Worm (Caenorhabditis elegans): ENCODE measurements around the gene spp-13.

spp-13 gene

DNA sequence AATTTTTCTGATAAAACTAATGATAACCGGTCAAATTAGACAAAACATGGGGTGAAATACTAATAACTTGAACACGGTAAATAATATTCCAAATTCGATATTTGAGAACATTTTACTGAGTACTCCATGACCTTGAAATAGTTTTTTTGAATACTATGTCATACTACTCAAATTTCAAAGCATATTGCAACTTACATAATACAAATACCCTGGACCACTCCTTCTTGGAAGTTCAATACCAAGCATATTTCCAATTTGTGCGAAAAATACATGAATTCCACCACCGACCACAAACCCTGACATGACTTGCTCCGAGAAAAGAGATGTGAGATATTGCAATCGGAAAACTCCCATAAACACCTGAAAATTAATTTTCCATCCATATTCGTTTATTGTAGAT, 11.5 kb downstream of the spp-13 start:
- TF ChIP-seq hmg-20 (GFP tag; IDR thresholded peaks at IDR 0.05) (no peak), atf-7 (tag; optimal IDR thresholded peaks at IDR 0.05) (no peak), dpff-1 (tag; optimal IDR thresholded peaks at IDR 0.05) (no peak), snpc-1.1 (tag; optimal IDR thresholded peaks at IDR 0.05; ENCODE audit: insufficient read depth) (no peak), Y95B8A.8 (GFP tag; IDR thresholded peaks at IDR 0.05) (no peak), hrde-1 (tag; optimal IDR thresholded peaks at IDR 0.05; ENCODE audit: borderline replicate concordance) (no peak), rpc-1 (optimal IDR thresholded peaks at IDR 0.05) (no peak), rpc-1 (tag; optimal IDR thresholded peaks at IDR 0.05) (no peak), let-607 (tag; optimal IDR thresholded peaks at IDR 0.05) (no peak), gei-17 (GFP tag; optimal IDR thresholded peaks at IDR 0.05) (no peak), somi-1 (GFP tag; optimal IDR thresholded peaks at IDR 0.05) (no peak), F49E8.2 (tag; optimal IDR thresholded peaks at IDR 0.05; ENCODE audit: insufficient read depth) (no peak), bed-2 (GFP tag; IDR thresholded peaks at IDR 0.05) (no peak), attf-5 (GFP tag; optimal IDR thresholded peaks at IDR 0.05) (no peak), nfya-1 (tag; optimal IDR thresholded peaks at IDR 0.05; ENCODE audit: borderline replicate concordance, insufficient read depth) (no peak), K11D2.4 (GFP tag; IDR thresholded peaks at IDR 0.05) (no peak), madf-3 (GFP tag; IDR thresholded peaks at IDR 0.05) (no peak), ztf-25 (GFP tag; IDR thresholded peaks at IDR 0.05) (no peak), F55B11.4 (tag; optimal IDR thresholded peaks at IDR 0.05; ENCODE audit: borderline replicate concordance, insufficient read depth) (no peak), F23B12.7 (tag; optimal IDR thresholded peaks at IDR 0.05; ENCODE audit: insufficient read depth) (no peak)

DNA sequence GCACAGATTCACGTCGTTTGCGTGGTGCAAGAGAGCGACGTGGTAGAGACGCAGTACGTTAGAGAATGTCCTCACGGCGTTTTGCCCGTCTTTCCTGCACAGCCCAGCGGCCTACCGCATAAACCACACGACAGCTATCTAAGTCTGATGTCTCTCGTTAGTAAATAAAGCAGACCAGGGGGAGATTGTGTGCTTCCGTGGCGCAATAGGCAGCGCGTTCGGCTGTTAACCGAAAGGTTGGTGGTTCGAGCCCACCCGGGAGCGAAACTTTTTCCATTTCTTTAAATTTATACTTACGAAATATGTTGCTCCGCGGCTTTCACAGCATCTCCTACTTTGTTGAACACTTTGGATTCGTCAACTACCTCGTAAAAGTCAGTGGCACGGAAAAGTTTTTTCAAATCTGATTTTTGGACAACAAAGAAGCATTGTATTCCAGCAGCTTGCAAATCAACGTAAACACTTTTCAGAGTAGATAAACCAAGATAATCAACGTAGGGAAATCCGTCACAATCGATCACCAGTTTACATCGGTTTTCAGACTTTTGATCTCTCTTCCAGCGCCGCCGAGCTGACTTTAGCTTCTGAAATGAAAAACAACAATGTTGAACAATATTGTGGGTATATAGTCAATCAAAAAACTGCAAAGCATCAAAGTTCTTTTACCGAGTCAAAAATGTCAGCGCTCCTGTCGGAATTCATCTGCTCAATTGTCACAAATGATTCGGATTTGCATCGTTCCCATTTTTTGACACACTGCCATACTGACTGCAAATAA, 13.8 kb downstream of the spp-13 start:
- peak; percentile 31 for TF ChIP-seq lsl-1 (GFP tag; optimal IDR thresholded peaks at IDR 0.05)
- no peak for TF ChIP-seq hlh-26 (GFP tag; conservative IDR thresholded peaks at IDR 0.05)
- peak; percentile 70; the same call in 1 of the 2 replicates for TF ChIP-seq attf-3 (GFP tag; conservative IDR thresholded peaks at IDR 0.05)
- TF ChIP-seq nhr-120 (GFP tag; IDR thresholded peaks at IDR 0.05), result peak; percentile 94; the same call in 1 of the 2 replicates
- peak; percentile 68; the same call in 1 of the 2 replicates for TF ChIP-seq aptf-3 (GFP tag; IDR thresholded peaks at IDR 0.05)
- TF ChIP-seq F22D6.2 (tag; optimal IDR thresholded peaks at IDR 0.05), result peak; percentile 78
- peak; percentile 68 for TF ChIP-seq snpc-4 (GFP tag; optimal IDR thresholded peaks at IDR 0.05)
- TF ChIP-seq snpc-4 (tag; optimal IDR thresholded peaks at IDR 0.05), result peak in 3 of 4 experiments; percentile 52 to 83 (median 71)
- peak; percentile 94 for TF ChIP-seq nfyb-1 (GFP tag; IDR thresholded peaks at IDR 0.05)
- no peak for TF ChIP-seq lin-54 (GFP tag; optimal IDR thresholded peaks at IDR 0.05)
- TF ChIP-seq Y67H2A.10 (GFP tag; conservative IDR thresholded peaks at IDR 0.05), result peak; percentile 58; the same call in 1 of the 2 replicates
- TF ChIP-seq K11D2.4 (GFP tag; IDR thresholded peaks at IDR 0.05), result peak; percentile 84
- TF ChIP-seq ztf-26 (tag; optimal IDR thresholded peaks at IDR 0.05), result peak; percentile 93
- TF ChIP-seq ekl-4 (GFP tag; IDR thresholded peaks at IDR 0.05), result peak; percentile 90
- TF ChIP-seq sdz-38 (tag; optimal IDR thresholded peaks at IDR 0.05), result peak; percentile 68
- no peak for TF ChIP-seq F39B2.1 (GFP tag; IDR thresholded peaks at IDR 0.05)
- peak; percentile 90 for TF ChIP-seq hmg-20 (GFP tag; IDR thresholded peaks at IDR 0.05)
- TF ChIP-seq pbrm-1 (GFP tag; IDR thresholded peaks at IDR 0.05), result peak; percentile 93
- no peak for TF ChIP-seq ama-1 (optimal IDR thresholded peaks at IDR 0.05)
- TF ChIP-seq ama-1 (GFP tag; optimal IDR thresholded peaks at IDR 0.05), result peak; percentile 62 to 86
- peak; percentile 86 for TF ChIP-seq ets-4 (GFP tag; optimal IDR thresholded peaks at IDR 0.05)
- peak; percentile 89 for TF ChIP-seq T07F8.4 (tag; optimal IDR thresholded peaks at IDR 0.05)
- peak; percentile 79 for TF ChIP-seq attf-6 (GFP tag; IDR thresholded peaks at IDR 0.05)
- TF ChIP-seq Y53F4B.3 (GFP tag; IDR thresholded peaks at IDR 0.05), result peak; percentile 67; the same call in 1 of the 2 replicates
- TF ChIP-seq ztf-6 (GFP tag; IDR thresholded peaks at IDR 0.05), result peak; percentile 86
- peak; percentile 86 for TF ChIP-seq Y53G8AR.9 (GFP tag; conservative IDR thresholded peaks at IDR 0.05)
- peak; percentile 20 for TF ChIP-seq F49E8.2 (tag; optimal IDR thresholded peaks at IDR 0.05; ENCODE audit: insufficient read depth)
- peak; percentile 98 for TF ChIP-seq rpc-1 (optimal IDR thresholded peaks at IDR 0.05)
- peak; percentile 94 for TF ChIP-seq rpc-1 (tag; optimal IDR thresholded peaks at IDR 0.05)
- peak; percentile 82 for TF ChIP-seq lir-1 (GFP tag; conservative IDR thresholded peaks at IDR 0.05)
- TF ChIP-seq dpl-1 (GFP tag; optimal IDR thresholded peaks at IDR 0.05), result no peak
